Fruit fly (Drosophila melanogaster) whole organism, adult: ENCODE data around the gene Daao2.

Experiments used
- CG7045 ChIP-seq: fragments of 200-800 bp; sonication (Bioruptor generic); optimal IDR thresholded peaks from 2 replicates; lab custom pipeline; 2017; ENCODE audit warnings: missing biosample characterization, mild to moderate bottlenecking, missing genetic modification characterization
- cic ChIP-seq: fragments of 200-800 bp; sonication (Bioruptor generic); optimal IDR thresholded peaks from 2 replicates; lab custom pipeline; 2017; ENCODE audit warnings: missing biosample characterization, mild to moderate bottlenecking, missing genetic modification characterization, moderate library complexity

- TF ChIP-seq cic (GFP tag; lab: Kevin White, UChicago) (no peak), CG7045 (no peak)
These were observed 19.2 kb downstream of the Daao2 start for dm6 chr2L:6822044-6822443.
